Fruit fly (Drosophila melanogaster) whole organism: Measurements from ENCODE around the gene CG31915.

Source experiments
- pan ChIP-seq: fragments of >200 bp; optimal IDR thresholded peaks from 2 replicates; lab custom pipeline; 2017
- usp ChIP-seq: fragments of >200 bp; optimal IDR thresholded peaks from 2 replicates; lab custom pipeline; 2017; ENCODE audit warnings: missing biosample characterization, missing genetic modification characterization, mixed read lengths

- TF ChIP-seq usp (GFP tag; lab: Kevin White, UChicago) = no peak
- TF ChIP-seq pan (lab: Kevin White, UChicago) = no peak
Observed at dm6 chr2L:5546518-5547287, 18.8 kb downstream of the CG31915 start, which contains the start of gene Oscillin.
